Worm (Caenorhabditis elegans) whole organism, L4 larva: ENCODE measurements around the gene Y73C8B.1.

Source experiments
- Y75B8A.6 ChIP-seq: fragments of 200-800 bp; sonication (Bioruptor generic); IDR thresholded peaks from 2 replicates; pipeline ENCODE4 v1.3.6; 2022; ENCODE audit warnings: missing genetic modification reagents, missing genetic modification characterization, missing compliant biosample characterization
- lsy-2 ChIP-seq, 2 experiments: fragments of 150-350 bp in 1 of 2; sonication (generic microtip) in 1 of 2; optimal IDR thresholded peaks; 2 replicates each; lab custom pipeline; 2014 to 2017; ENCODE audit warnings: missing biosample characterization in 2 of 2, missing genetic modification characterization in 2 of 2
- nhr-76 ChIP-seq: fragments of 150-350 bp; optimal IDR thresholded peaks from 2 replicates; lab custom pipeline; 2014; ENCODE audit warnings: missing biosample characterization, missing genetic modification characterization

ce11 chrV:3230150-3230549, 33.5 kb upstream of the Y73C8B.1 start:
- TF ChIP-seq lsy-2 (tag; optimal IDR thresholded peaks at IDR 0.05; lab: Kevin White, UChicago), result no peak
- no peak for TF ChIP-seq nhr-76 (tag; lab: Kevin White, UChicago)
- TF ChIP-seq Y75B8A.6 (GFP tag; lab: Robert Waterston, UW), result no peak
